Fruit fly (Drosophila melanogaster): ENCODE results near the gene ScpX.
A peak's percentile ranks its signal among the peaks of the same experiment; 100 is the strongest.

The ScpX gene

dm6 chr2L:18875213-18875612, 44.2 kb downstream of the ScpX start:
- TF ChIP-seq CG32006 (GFP tag; optimal IDR thresholded peaks at IDR 0.05) (no peak), Hr39 (GFP tag; optimal IDR thresholded peaks at IDR 0.05) (no peak), fkh (GFP tag; optimal IDR thresholded peaks at IDR 0.05) (no peak), esn (GFP tag; optimal IDR thresholded peaks at IDR 0.05) (no peak), CG10631 (GFP tag; optimal IDR thresholded peaks at IDR 0.05) (no peak), CG6163 (GFP tag; IDR thresholded peaks at IDR 0.05) (no peak), Sox102F (GFP tag; optimal IDR thresholded peaks at IDR 0.05) (no peak), Hr38 (GFP tag; optimal IDR thresholded peaks at IDR 0.05) (no peak), CG16779 (tag; optimal IDR thresholded peaks at IDR 0.05) (no peak), fd59A (GFP tag; optimal IDR thresholded peaks at IDR 0.05) (no peak)

dm6 chr2L:18878439-18878838, 47.4 kb downstream of the ScpX start:
- TF ChIP-seq pdm3 (GFP tag; optimal IDR thresholded peaks at IDR 0.05) (no peak), Gug (GFP tag; IDR thresholded peaks at IDR 0.05) (no peak), fkh (GFP tag; optimal IDR thresholded peaks at IDR 0.05) (peak; percentile 84), CG32006 (GFP tag; optimal IDR thresholded peaks at IDR 0.05) (no peak), Eip78C (GFP tag) (no peak), OdsH (GFP tag; optimal IDR thresholded peaks at IDR 0.05) (no peak), CG8319 (GFP tag; optimal IDR thresholded peaks at IDR 0.05) (no peak)

- no peak for TF ChIP-seq fd85E (GFP tag; optimal IDR thresholded peaks at IDR 0.05)
- no peak for TF ChIP-seq topi (GFP tag; optimal IDR thresholded peaks at IDR 0.05)
- no peak for TF ChIP-seq acj6 (GFP tag; optimal IDR thresholded peaks at IDR 0.05)
- no peak for TF ChIP-seq dsx (GFP tag; optimal IDR thresholded peaks at IDR 0.05; ENCODE audit: poor library complexity, severe bottlenecking)
- TF ChIP-seq dac (GFP tag; optimal IDR thresholded peaks at IDR 0.05) = no peak
- TF ChIP-seq CG1621 (tag; optimal IDR thresholded peaks at IDR 0.05) = peak; percentile 75
- TF ChIP-seq CG6792 (GFP tag; optimal IDR thresholded peaks at IDR 0.05) = no peak
- no peak for TF ChIP-seq CG11902 (GFP tag; optimal IDR thresholded peaks at IDR 0.05)
- peak; percentile 58 to 61 for TF ChIP-seq ss (GFP tag; optimal IDR thresholded peaks at IDR 0.05)
- no peak for TF ChIP-seq Blimp-1 (GFP tag; optimal IDR thresholded peaks at IDR 0.05)
- TF ChIP-seq achi (GFP tag; optimal IDR thresholded peaks at IDR 0.05) = peak; percentile 19
- peak; percentile 6 for TF ChIP-seq Eip75B (GFP tag; optimal IDR thresholded peaks at IDR 0.05)
- peak; percentile 2 for TF ChIP-seq Met (GFP tag; optimal IDR thresholded peaks at IDR 0.05)
- TF ChIP-seq CG16779 (tag; optimal IDR thresholded peaks at IDR 0.05) = no peak
- TF ChIP-seq Sox102F (GFP tag; optimal IDR thresholded peaks at IDR 0.05) = peak; percentile 26
- peak; percentile 49; the same call in 1 of the 3 replicates for TF ChIP-seq CG8119 (GFP tag; IDR thresholded peaks at IDR 0.05)
- no peak for TF ChIP-seq vri (GFP tag; optimal IDR thresholded peaks at IDR 0.05)
- TF ChIP-seq CG4318 (GFP tag; optimal IDR thresholded peaks at IDR 0.05) = no peak
- TF ChIP-seq CG6854 (GFP tag; optimal IDR thresholded peaks at IDR 0.05) = no peak
- no peak for TF ChIP-seq Eip93F (GFP tag; optimal IDR thresholded peaks at IDR 0.05)
- TF ChIP-seq CG3032 (tag; optimal IDR thresholded peaks at IDR 0.05) = no peak
- no peak for TF ChIP-seq lz (GFP tag; optimal IDR thresholded peaks at IDR 0.05)
- TF ChIP-seq Ets21C (GFP tag; optimal IDR thresholded peaks at IDR 0.05) = no peak
- peak; percentile 43 for TF ChIP-seq net (GFP tag; optimal IDR thresholded peaks at IDR 0.05)
- TF ChIP-seq CG15336 (GFP tag; IDR thresholded peaks at IDR 0.05) = no peak
- TF ChIP-seq svp (GFP tag) = peak; percentile 44
- peak; percentile 22 for TF ChIP-seq Lpt (GFP tag; optimal IDR thresholded peaks at IDR 0.05)
- TF ChIP-seq CG10669 (GFP tag; optimal IDR thresholded peaks at IDR 0.05) = no peak
- no peak for TF ChIP-seq pdm3 (GFP tag; optimal IDR thresholded peaks at IDR 0.05)
- 0 out of 2 replicates have a peak, but pooled peaks have one; percentile 10 for TF ChIP-seq Gug (GFP tag; IDR thresholded peaks at IDR 0.05)
- no peak for TF ChIP-seq CG32006 (GFP tag; optimal IDR thresholded peaks at IDR 0.05)
- peak; percentile 4 for TF ChIP-seq Hr4 (GFP tag; optimal IDR thresholded peaks at IDR 0.05)
- TF ChIP-seq CG7368 (GFP tag; optimal IDR thresholded peaks at IDR 0.05) = peak; percentile 12
- TF ChIP-seq CG6276 (GFP tag; optimal IDR thresholded peaks at IDR 0.05) = no peak
- no peak for TF ChIP-seq Ets96B (tag; optimal IDR thresholded peaks at IDR 0.05)
- TF ChIP-seq CG34406 (GFP tag; optimal IDR thresholded peaks at IDR 0.05) = no peak
- no peak for TF ChIP-seq CG31627 (GFP tag; optimal IDR thresholded peaks at IDR 0.05)
- TF ChIP-seq fkh (GFP tag; optimal IDR thresholded peaks at IDR 0.05) = peak; percentile 11
- TF ChIP-seq fd59A (GFP tag; optimal IDR thresholded peaks at IDR 0.05) = no peak
- no peak for TF ChIP-seq Hr38 (GFP tag; optimal IDR thresholded peaks at IDR 0.05)
Measured at dm6 chr2L:18881014-18881660, 50.1 kb downstream of the ScpX start, which contains the start of gene tup. TSS of gene tup (minus strand) at chr2L:18881261.

Measured in whole organism, prepupa.